Fruit fly (Drosophila melanogaster) whole organism, embryonic: Measurements from ENCODE around the gene sau.

ENCODE experiments used
- Atf6 ChIP-seq: fragments of 200-800 bp; sonication (Bioruptor generic); IDR thresholded peaks from 2 replicates; pipeline ENCODE4 v1.3.6; 2022; ENCODE audit warnings: missing biosample characterization, missing genetic modification characterization
- CG10366 ChIP-seq: fragments of 200-800 bp; sonication (Bioruptor generic); IDR thresholded peaks from 2 replicates; pipeline ENCODE4 v1.3.6; 2022; ENCODE audit warnings: missing biosample characterization, missing genetic modification characterization
- CG10959 ChIP-seq: fragments of 200-800 bp; sonication (Bioruptor generic); IDR thresholded peaks from 2 replicates; pipeline ENCODE4 v1.3.6; 2022; ENCODE audit warnings: missing biosample characterization, missing genetic modification characterization
- CG11456 ChIP-seq: fragments of 200-800 bp; sonication (Bioruptor generic); IDR thresholded peaks from 3 replicates; pipeline ENCODE4 v1.3.6; 2022; ENCODE audit warnings: missing biosample characterization, missing genetic modification characterization
- CG12659 ChIP-seq: fragments of 200-800 bp; sonication (Bioruptor generic); optimal IDR thresholded peaks from 3 replicates; lab custom pipeline; 2017; ENCODE audit warnings: mild to moderate bottlenecking, missing biosample characterization, missing genetic modification reagents, missing genetic modification characterization
- CG13123 ChIP-seq: fragments of 200-800 bp; sonication (Bioruptor generic); optimal IDR thresholded peaks from 2 replicates; lab custom pipeline; 2016; ENCODE audit warnings: missing biosample characterization, missing genetic modification characterization
- CG14014 ChIP-seq: fragments of 200-800 bp; sonication (Bioruptor generic); IDR thresholded peaks from 2 replicates; pipeline ENCODE4 v1.3.6; 2022; ENCODE audit warnings: missing biosample characterization, missing genetic modification characterization
- CG15479 ChIP-seq: fragments of 200-800 bp; sonication (Bioruptor generic); optimal IDR thresholded peaks from 3 replicates; lab custom pipeline; 2019; ENCODE audit warnings: missing biosample characterization, mild to moderate bottlenecking, missing genetic modification characterization, moderate library complexity
- CG16779 ChIP-seq: fragments of 200-800 bp; sonication (Bioruptor generic); IDR thresholded peaks from 2 replicates; pipeline ENCODE4 v1.3.6; 2022; ENCODE audit warnings: missing biosample characterization, missing genetic modification characterization
- CG17328 ChIP-seq: fragments of 200-800 bp; sonication (Bioruptor generic); IDR thresholded peaks from 2 replicates; pipeline ENCODE4 v1.3.6; 2022; ENCODE audit warnings: missing biosample characterization, missing genetic modification characterization
- CG17912 ChIP-seq: fragments of 200-800 bp; sonication (Bioruptor generic); optimal IDR thresholded peaks from 2 replicates; lab custom pipeline; 2018; ENCODE audit warnings: missing biosample characterization, mild to moderate bottlenecking, missing genetic modification characterization
- CG18262 ChIP-seq: fragments of 200-800 bp; optimal IDR thresholded peaks from 3 replicates; lab custom pipeline; 2019; ENCODE audit warnings: missing biosample characterization, mild to moderate bottlenecking, missing genetic modification characterization, moderate library complexity
- CG18599 ChIP-seq: fragments of 200-800 bp; sonication (Bioruptor generic); optimal IDR thresholded peaks from 3 replicates; lab custom pipeline; 2017; ENCODE audit warnings: missing biosample characterization, missing genetic modification characterization, mild to moderate bottlenecking, moderate library complexity, missing genetic modification reagents
- CG2120 ChIP-seq: fragments of 200-800 bp; sonication (Bioruptor generic); optimal IDR thresholded peaks from 3 replicates; lab custom pipeline; 2016; ENCODE audit warnings: missing biosample characterization, missing genetic modification characterization
- CG31224 ChIP-seq: fragments of 200-800 bp; sonication (Bioruptor generic); IDR thresholded peaks from 2 replicates; pipeline ENCODE4 v1.3.6; 2022; ENCODE audit warnings: missing biosample characterization, missing genetic modification characterization
- CG6254 ChIP-seq: fragments of 200-800 bp; sonication (Bioruptor generic); optimal IDR thresholded peaks from 3 replicates; lab custom pipeline; 2017; ENCODE audit warnings: mild to moderate bottlenecking, missing biosample characterization, missing genetic modification reagents, missing genetic modification characterization
- CG6689 ChIP-seq: fragments of 200-800 bp; sonication (Bioruptor generic); IDR thresholded peaks from 2 replicates; pipeline ENCODE4 v1.3.6; 2022; ENCODE audit warnings: missing biosample characterization, missing genetic modification characterization
- CG8281 ChIP-seq: fragments of 200-800 bp; sonication (Bioruptor generic); optimal IDR thresholded peaks from 2 replicates; lab custom pipeline; 2018; ENCODE audit warnings: missing biosample characterization, mild to moderate bottlenecking, missing genetic modification characterization, moderate library complexity
- CG8944 ChIP-seq: fragments of 200-800 bp; sonication (Bioruptor generic); optimal IDR thresholded peaks from 3 replicates; lab custom pipeline; 2016; ENCODE audit warnings: missing biosample characterization, missing genetic modification characterization
- CG9215 ChIP-seq: fragments of 200-800 bp; sonication (Bioruptor generic); IDR thresholded peaks from 2 replicates; pipeline ENCODE4 v1.3.6; 2022; ENCODE audit warnings: missing biosample characterization, missing genetic modification characterization
- CG9932 ChIP-seq: fragments of 200-800 bp; sonication (Bioruptor generic); IDR thresholded peaks from 2 replicates; pipeline ENCODE4 v1.3.6; 2022; ENCODE audit warnings: missing biosample characterization, missing genetic modification characterization
- CHES-1-like ChIP-seq: fragments of 200-800 bp; sonication (Bioruptor generic); optimal IDR thresholded peaks from 2 replicates; lab custom pipeline; 2016; ENCODE audit warnings: missing biosample characterization, missing genetic modification characterization
- Drgx ChIP-seq: fragments of 200-800 bp; sonication (Bioruptor generic); IDR thresholded peaks from 2 replicates; pipeline ENCODE4 v1.3.6; 2022; ENCODE audit warnings: missing biosample characterization, missing genetic modification characterization
- ERR ChIP-seq: fragments of 200-800 bp; sonication (Bioruptor generic); optimal IDR thresholded peaks from 2 replicates; lab custom pipeline; 2016; ENCODE audit warnings: missing biosample characterization, missing genetic modification characterization
- Ets65A ChIP-seq: fragments of 200-800 bp; sonication (Bioruptor generic); peaks from one replicate; lab custom pipeline; 2016; ENCODE audit warnings: missing biosample characterization, missing genetic modification characterization
- Fer3 ChIP-seq: fragments of 200-800 bp; sonication (Bioruptor generic); optimal IDR thresholded peaks from 2 replicates; lab custom pipeline; 2018; ENCODE audit warnings: missing biosample characterization, mild to moderate bottlenecking, missing genetic modification characterization, moderate library complexity
- Hey ChIP-seq: fragments of 200-800 bp; sonication (Bioruptor generic); optimal IDR thresholded peaks from 3 replicates; lab custom pipeline; 2018; ENCODE audit warnings: missing biosample characterization, mild to moderate bottlenecking, missing genetic modification characterization
- Hmx ChIP-seq: fragments of 200-800 bp; sonication (Bioruptor generic); optimal IDR thresholded peaks from 2 replicates; lab custom pipeline; 2016; ENCODE audit warnings: missing biosample characterization, missing genetic modification characterization
- Mes4 ChIP-seq: fragments of 200-800 bp; sonication (Bioruptor generic); optimal IDR thresholded peaks from 2 replicates; lab custom pipeline; 2016; ENCODE audit warnings: missing biosample characterization, missing genetic modification characterization
- Pdp1 ChIP-seq, 2 experiments: fragments of 200-800 bp; sonication (Bioruptor generic); optimal IDR thresholded peaks; 3 replicates each; lab custom pipeline; 2016; ENCODE audit warnings: missing biosample characterization in 2 of 2, missing genetic modification characterization in 2 of 2, mild to moderate bottlenecking in 1 of 2, moderate library complexity in 1 of 2
- Sox100B ChIP-seq: fragments of 200-800 bp; sonication (Bioruptor generic); optimal IDR thresholded peaks from 3 replicates; lab custom pipeline; 2018; ENCODE audit warnings: missing biosample characterization, mild to moderate bottlenecking, missing genetic modification characterization
- Stat92E ChIP-seq, 3 experiments: fragments of >200 bp in 2 of 3; fragments of 200-800 bp in 1 of 3; sonication (Bioruptor generic) in 1 of 3; optimal IDR thresholded peaks; 2 replicates each; lab custom pipeline; 2017 to 2019; ENCODE audit warnings: missing biosample characterization in 3 of 3, missing genetic modification characterization in 3 of 3, mild to moderate bottlenecking in 1 of 3, moderate library complexity in 1 of 3
- aop ChIP-seq: fragments of 200-800 bp; sonication (Bioruptor generic); IDR thresholded peaks from 2 replicates; pipeline ENCODE4 v1.3.6; 2022; ENCODE audit warnings: missing biosample characterization, missing genetic modification characterization
- btn ChIP-seq: fragments of 200-800 bp; sonication (Bioruptor generic); optimal IDR thresholded peaks from 2 replicates; lab custom pipeline; 2016; ENCODE audit warnings: missing biosample characterization, missing genetic modification characterization
- cwo ChIP-seq: fragments of 200-800 bp; sonication (Bioruptor generic); optimal IDR thresholded peaks from 3 replicates; lab custom pipeline; 2017; ENCODE audit warnings: missing biosample characterization, missing genetic modification characterization, mild to moderate bottlenecking, moderate library complexity, missing genetic modification reagents
- esg ChIP-seq: fragments of 200-800 bp; sonication (Bioruptor generic); conservative IDR thresholded peaks from 2 replicates; pipeline ENCODE4 v1.3.6; 2022; ENCODE audit warnings: missing biosample characterization, missing genetic modification characterization
- eve ChIP-seq, 2 experiments: fragments of >200 bp; optimal IDR thresholded peaks; 2 replicates each; lab custom pipeline; 2017; ENCODE audit warnings: missing biosample characterization in 2 of 2, missing genetic modification characterization in 2 of 2
- eyg ChIP-seq: fragments of 200-800 bp; sonication (Bioruptor generic); optimal IDR thresholded peaks from 3 replicates; lab custom pipeline; 2016; ENCODE audit warnings: missing biosample characterization, missing genetic modification characterization
- gfzf ChIP-seq: fragments of 200-800 bp; sonication (Bioruptor generic); optimal IDR thresholded peaks from 2 replicates; lab custom pipeline; 2016; ENCODE audit warnings: missing biosample characterization, mild to moderate bottlenecking, missing genetic modification characterization, moderate library complexity
- oc ChIP-seq: fragments of 200-800 bp; sonication (Bioruptor generic); optimal IDR thresholded peaks from 2 replicates; lab custom pipeline; 2018; ENCODE audit warnings: missing biosample characterization, mild to moderate bottlenecking, missing genetic modification characterization, moderate library complexity
- sens ChIP-seq: fragments of 200-800 bp; sonication (Bioruptor generic); peaks from one replicate; lab custom pipeline; 2016; ENCODE audit warnings: missing biosample characterization, missing genetic modification characterization
- slbo ChIP-seq: fragments of 200-800 bp; sonication (Bioruptor generic); IDR thresholded peaks from 2 replicates; pipeline ENCODE4 v1.3.6; 2022; ENCODE audit warnings: missing biosample characterization, missing genetic modification characterization
- zf30C ChIP-seq: fragments of 200-800 bp; sonication (Bioruptor generic); optimal IDR thresholded peaks from 3 replicates; lab custom pipeline; 2018; ENCODE audit warnings: missing biosample characterization, mild to moderate bottlenecking, missing genetic modification characterization
- zfh2 ChIP-seq: fragments of 200-800 bp; sonication (Bioruptor generic); optimal IDR thresholded peaks from 2 replicates; lab custom pipeline; 2016; ENCODE audit warnings: missing biosample characterization, missing genetic modification characterization

Gene sau

dm6 chr2L:2182735-2183340 is 43.3 kb upstream of the sau start (continued):
- TF ChIP-seq CG9215 (GFP tag; lab: Robert Waterston, UW) (no peak), slbo (no peak), oc (tag; lab: Kevin White, UChicago) (no peak), CHES-1-like (GFP tag; lab: Kevin White, UChicago) (peak; percentile 67), cwo (no peak), CG15479 (GFP tag; lab: Kevin White, UChicago) (no peak), CG17912 (no peak), Mes4 (GFP tag; lab: Kevin White, UChicago) (peak; percentile 58)

- TF ChIP-seq Pdp1 (GFP tag; optimal IDR thresholded peaks at IDR 0.05; lab: Kevin White, UChicago) (peak in 1 of 2 experiments; percentile 86), CG11456 (GFP tag; lab: Robert Waterston, UW) (0 out of 3 replicates have a peak, but pooled peaks have one; percentile 11), Fer3 (tag; lab: Kevin White, UChicago) (no peak), Drgx (peak; percentile 16; the same call in 1 of the 2 replicates), zfh2 (GFP tag; lab: Kevin White, UChicago) (no peak), sens (GFP tag; lab: Kevin White, UChicago) (peak; percentile 61)
Observed at dm6 chr2L:2184129-2184528, 42.0 kb upstream of the sau start.

- TF ChIP-seq Drgx, result peak; percentile 59; the same call in 1 of the 2 replicates
- no peak for TF ChIP-seq gfzf
- TF ChIP-seq Ets65A (GFP tag; lab: Kevin White, UChicago), result peak; percentile 22
Observed at dm6 chr2L:2184659-2185058, 41.5 kb upstream of the sau start.

- TF ChIP-seq btn (GFP tag; lab: Kevin White, UChicago), result no peak
- peak; percentile 36 for TF ChIP-seq sens (GFP tag; lab: Kevin White, UChicago)
Observed at dm6 chr2L:2185373-2185772, 40.8 kb upstream of the sau start.

dm6 chr2L:2187411-2187810 is 38.7 kb upstream of the sau start:
- no peak for TF ChIP-seq Sox100B (GFP tag; lab: Kevin White, UChicago)
- TF ChIP-seq Atf6 (GFP tag; lab: Robert Waterston, UW), result no peak
- TF ChIP-seq Hmx, result no peak
- TF ChIP-seq eve (GFP tag; optimal IDR thresholded peaks at IDR 0.05; lab: Kevin White, UChicago), result peak in 1 of 2 experiments; percentile 37
- no peak for TF ChIP-seq CG10366
- no peak for TF ChIP-seq CG2120 (GFP tag; lab: Kevin White, UChicago)
- TF ChIP-seq sens (GFP tag; lab: Kevin White, UChicago), result no peak
- peak; percentile 40; the same call in 1 of the 2 replicates for TF ChIP-seq CG16779 (GFP tag; lab: Robert Waterston, UW)
- no peak for TF ChIP-seq CG8281 (tag; lab: Kevin White, UChicago)
- TF ChIP-seq CG31224 (GFP tag; lab: Robert Waterston, UW), result peak; percentile 94
- TF ChIP-seq Hey (tag; lab: Kevin White, UChicago), result peak; percentile 20
- no peak for TF ChIP-seq ERR (GFP tag; lab: Kevin White, UChicago)
- no peak for TF ChIP-seq Stat92E (GFP tag; optimal IDR thresholded peaks at IDR 0.05; lab: Kevin White, UChicago)
- no peak for TF ChIP-seq CG18262 (tag; lab: Kevin White, UChicago)
- TF ChIP-seq CG13123 (GFP tag; lab: Kevin White, UChicago), result no peak
- peak; percentile 8; the same call in 1 of the 2 replicates for TF ChIP-seq CG10959 (GFP tag; lab: Robert Waterston, UW)
- no peak for TF ChIP-seq CG9932 (GFP tag; lab: Robert Waterston, UW)
- TF ChIP-seq CG6689 (GFP tag; lab: Robert Waterston, UW), result no peak
- TF ChIP-seq CG8944 (GFP tag; lab: Kevin White, UChicago), result no peak
- TF ChIP-seq zf30C (GFP tag; lab: Kevin White, UChicago), result no peak
- no peak for TF ChIP-seq CG12659 (GFP tag; lab: Kevin White, UChicago)
- TF ChIP-seq CG14014 (GFP tag; lab: Robert Waterston, UW), result no peak
- TF ChIP-seq esg (GFP tag; lab: Robert Waterston, UW), result no peak
- no peak for TF ChIP-seq eyg (GFP tag; lab: Kevin White, UChicago)
- TF ChIP-seq aop, result 0 out of 2 replicates have a peak, but pooled peaks have one; percentile 6
- TF ChIP-seq CG6254 (GFP tag; lab: Kevin White, UChicago), result no peak
- TF ChIP-seq CG18599 (GFP tag; lab: Kevin White, UChicago), result peak; percentile 30
- TF ChIP-seq CG17328 (GFP tag; lab: Robert Waterston, UW), result no peak
